Fruit fly (Drosophila melanogaster) whole organism, embryonic: Measurements from ENCODE around the gene CG4293.
A peak's percentile ranks its signal among the peaks of the same experiment; 100 is the strongest.

ENCODE experiments used
- Aef1 ChIP-seq: fragments of 200-800 bp; sonication (Bioruptor generic); IDR thresholded peaks from 3 replicates; pipeline ENCODE4 v1.3.6; 2022; ENCODE audit warnings: missing biosample characterization, missing genetic modification characterization
- B-H2 ChIP-seq: fragments of 200-800 bp; sonication (Bioruptor generic); optimal IDR thresholded peaks from 2 replicates; lab custom pipeline; 2018; ENCODE audit warnings: missing biosample characterization, mild to moderate bottlenecking, missing genetic modification characterization
- Blimp-1 ChIP-seq: fragments of 200-800 bp; sonication (Bioruptor generic); optimal IDR thresholded peaks from 3 replicates; lab custom pipeline; 2018; ENCODE audit warnings: missing biosample characterization, missing genetic modification characterization, mild to moderate bottlenecking, moderate library complexity, missing genetic modification reagents
- C15 ChIP-seq: fragments of 200-800 bp; sonication (Bioruptor generic); IDR thresholded peaks from 3 replicates; pipeline ENCODE4 v1.3.6; 2022; ENCODE audit warnings: missing biosample characterization, missing genetic modification characterization
- CG11398 ChIP-seq: fragments of 200-800 bp; sonication (Bioruptor generic); optimal IDR thresholded peaks from 2 replicates; lab custom pipeline; 2016; ENCODE audit warnings: missing biosample characterization, missing genetic modification characterization
- CG12071 ChIP-seq: fragments of 200-800 bp; sonication (Bioruptor generic); optimal IDR thresholded peaks from 3 replicates; lab custom pipeline; 2018; ENCODE audit warnings: missing biosample characterization, mild to moderate bottlenecking, missing genetic modification characterization
- CG13296 ChIP-seq: fragments of 200-800 bp; sonication (Bioruptor generic); optimal IDR thresholded peaks from 3 replicates; lab custom pipeline; 2018; ENCODE audit warnings: missing biosample characterization, mild to moderate bottlenecking, missing genetic modification characterization
- CG15696 ChIP-seq: fragments of 200-800 bp; sonication (Bioruptor generic); optimal IDR thresholded peaks from 2 replicates; lab custom pipeline; 2019; ENCODE audit warnings: missing biosample characterization, mild to moderate bottlenecking, missing genetic modification characterization, moderate library complexity
- CG1647 ChIP-seq: fragments of 200-800 bp; sonication (Bioruptor generic); optimal IDR thresholded peaks from 3 replicates; lab custom pipeline; 2016; ENCODE audit warnings: missing biosample characterization, missing genetic modification characterization
- CG17361 ChIP-seq: fragments of 200-800 bp; sonication (Bioruptor generic); IDR thresholded peaks from 3 replicates; pipeline ENCODE4 v1.3.6; 2022; ENCODE audit warnings: missing biosample characterization, missing genetic modification characterization
- CG18262 ChIP-seq: fragments of 200-800 bp; optimal IDR thresholded peaks from 3 replicates; lab custom pipeline; 2019; ENCODE audit warnings: missing biosample characterization, mild to moderate bottlenecking, missing genetic modification characterization, moderate library complexity
- CG1832 ChIP-seq: fragments of 200-800 bp; sonication (Bioruptor generic); optimal IDR thresholded peaks from 2 replicates; lab custom pipeline; 2017; ENCODE audit warnings: missing biosample characterization, mild to moderate bottlenecking, missing genetic modification characterization, inconsistent platforms
- CG31388 ChIP-seq: fragments of 200-800 bp; sonication (Bioruptor generic); optimal IDR thresholded peaks from 2 replicates; lab custom pipeline; 2016; ENCODE audit warnings: missing biosample characterization, missing genetic modification characterization
- CG33213 ChIP-seq: fragments of 200-800 bp; sonication (Bioruptor generic); optimal IDR thresholded peaks from 3 replicates; lab custom pipeline; 2016; ENCODE audit warnings: missing biosample characterization, missing genetic modification characterization
- CG3407 ChIP-seq: fragments of 200-800 bp; sonication (Bioruptor generic); optimal IDR thresholded peaks from 2 replicates; lab custom pipeline; 2018; ENCODE audit warnings: missing biosample characterization, mild to moderate bottlenecking, missing genetic modification characterization
- CG34376 ChIP-seq: fragments of 200-800 bp; sonication (Bioruptor generic); optimal IDR thresholded peaks from 2 replicates; lab custom pipeline; 2018; ENCODE audit warnings: missing biosample characterization, mild to moderate bottlenecking, missing genetic modification characterization
- CG3847 ChIP-seq: fragments of 200-800 bp; sonication (Bioruptor generic); IDR thresholded peaks from 2 replicates; pipeline ENCODE4 v1.3.6; 2022; ENCODE audit warnings: missing biosample characterization, missing genetic modification characterization
- CG4282 ChIP-seq: fragments of 200-800 bp; sonication (Bioruptor generic); optimal IDR thresholded peaks from 2 replicates; lab custom pipeline; 2016; ENCODE audit warnings: missing biosample characterization, missing genetic modification characterization
- CG43689 ChIP-seq: fragments of 200-800 bp; sonication (Bioruptor generic); IDR thresholded peaks from 2 replicates; pipeline ENCODE4 v1.3.6; 2022; ENCODE audit warnings: missing biosample characterization, missing genetic modification characterization
- CG6175 ChIP-seq: fragments of 200-800 bp; sonication (Bioruptor generic); IDR thresholded peaks from 3 replicates; pipeline ENCODE4 v1.3.6; 2022; ENCODE audit warnings: missing biosample characterization, missing genetic modification characterization
- CG6765 ChIP-seq: fragments of 200-800 bp; sonication (Bioruptor generic); optimal IDR thresholded peaks from 3 replicates; lab custom pipeline; 2017; ENCODE audit warnings: missing biosample characterization, mild to moderate bottlenecking, missing genetic modification characterization
- CG7271 ChIP-seq: fragments of 200-800 bp; sonication (Bioruptor generic); optimal IDR thresholded peaks from 2 replicates; lab custom pipeline; 2018; ENCODE audit warnings: missing biosample characterization, mild to moderate bottlenecking, missing genetic modification characterization, moderate library complexity
- CG8924 ChIP-seq: fragments of 200-800 bp; optimal IDR thresholded peaks from 3 replicates; lab custom pipeline; 2019; ENCODE audit warnings: missing biosample characterization, mild to moderate bottlenecking, missing genetic modification characterization, moderate library complexity
- Dll ChIP-seq: fragments of 200-800 bp; sonication (Bioruptor generic); IDR thresholded peaks from 4 replicates; pipeline ENCODE4 v1.3.6; 2022; ENCODE audit warnings: missing biosample characterization, missing genetic modification characterization; ENCODE audit not compliant: partially characterized antibody
- Doc2 ChIP-seq: fragments of 200-800 bp; sonication (Bioruptor generic); IDR thresholded peaks from 2 replicates; pipeline ENCODE4 v1.3.6; 2022; ENCODE audit warnings: missing biosample characterization, missing genetic modification characterization
- Eip74EF ChIP-seq, 2 experiments: fragments of 200-800 bp in 1 of 2; fragments of >200 bp in 1 of 2; sonication (Bioruptor generic) in 1 of 2; optimal IDR thresholded peaks; 2 replicates each; lab custom pipeline; 2017 to 2019; ENCODE audit warnings: missing biosample characterization in 2 of 2, missing genetic modification characterization in 2 of 2, mild to moderate bottlenecking in 1 of 2, moderate library complexity in 1 of 2
- Hsf ChIP-seq: fragments of 200-800 bp; sonication (Bioruptor generic); optimal IDR thresholded peaks from 3 replicates; lab custom pipeline; 2016; ENCODE audit warnings: missing biosample characterization, missing genetic modification characterization
- Kr ChIP-seq: fragments of 200-800 bp; sonication (Bioruptor generic); optimal IDR thresholded peaks from 2 replicates; lab custom pipeline; 2017; ENCODE audit warnings: missing biosample characterization, mild to moderate bottlenecking, missing genetic modification characterization
- NC2β ChIP-seq: fragments of 200-800 bp; sonication (Bioruptor generic); optimal IDR thresholded peaks from 2 replicates; lab custom pipeline; 2016; ENCODE audit warnings: missing biosample characterization, missing genetic modification characterization
- Nf-YB ChIP-seq: fragments of 200-800 bp; sonication (Bioruptor generic); optimal IDR thresholded peaks from 3 replicates; lab custom pipeline; 2019; ENCODE audit warnings: missing biosample characterization, mild to moderate bottlenecking, missing genetic modification characterization, moderate library complexity
- Nf-YC ChIP-seq: fragments of 200-800 bp; optimal IDR thresholded peaks from 3 replicates; lab custom pipeline; 2019; ENCODE audit warnings: missing biosample characterization, mild to moderate bottlenecking, missing genetic modification characterization, moderate library complexity
- Optix ChIP-seq: fragments of 200-800 bp; sonication (Bioruptor generic); IDR thresholded peaks from 3 replicates; pipeline ENCODE4 v1.3.6; 2022; ENCODE audit warnings: missing biosample characterization, missing genetic modification characterization
- YL-1 ChIP-seq: fragments of 200-800 bp; sonication (Bioruptor generic); optimal IDR thresholded peaks from 3 replicates; lab custom pipeline; 2017; ENCODE audit warnings: missing biosample characterization, mild to moderate bottlenecking, missing genetic modification characterization
- abd-A ChIP-seq: fragments of 200-800 bp; sonication (Bioruptor generic); optimal IDR thresholded peaks from 3 replicates; lab custom pipeline; 2019; ENCODE audit warnings: missing biosample characterization, mild to moderate bottlenecking, missing genetic modification characterization, moderate library complexity
- cas ChIP-seq: fragments of 200-800 bp; sonication (Bioruptor generic); IDR thresholded peaks from 2 replicates; pipeline ENCODE4 v1.3.6; 2022; ENCODE audit warnings: missing biosample characterization, missing genetic modification characterization
- chn ChIP-seq: fragments of 200-800 bp; sonication (Bioruptor generic); optimal IDR thresholded peaks from 2 replicates; lab custom pipeline; 2016; ENCODE audit warnings: missing biosample characterization, missing genetic modification characterization
- dmrt99B ChIP-seq: fragments of 200-800 bp; sonication (Bioruptor generic); optimal IDR thresholded peaks from 2 replicates; lab custom pipeline; 2018; ENCODE audit warnings: missing biosample characterization, mild to moderate bottlenecking, missing genetic modification characterization, moderate library complexity
- exex ChIP-seq: fragments of 200-800 bp; sonication (Bioruptor generic); optimal IDR thresholded peaks from 4 replicates; lab custom pipeline; 2018; ENCODE audit warnings: missing biosample characterization, mild to moderate bottlenecking, missing genetic modification characterization, moderate library complexity
- eyg ChIP-seq: fragments of 200-800 bp; sonication (Bioruptor generic); optimal IDR thresholded peaks from 3 replicates; lab custom pipeline; 2016; ENCODE audit warnings: missing biosample characterization, missing genetic modification characterization
- gro ChIP-seq: fragments of 200-800 bp; sonication (Bioruptor generic); optimal IDR thresholded peaks from 2 replicates; lab custom pipeline; 2016; ENCODE audit warnings: missing biosample characterization, missing genetic modification characterization
- gsb ChIP-seq: fragments of 200-800 bp; sonication (Bioruptor generic); IDR thresholded peaks from 2 replicates; pipeline ENCODE4 v1.3.6; 2022; ENCODE audit warnings: missing biosample characterization, missing genetic modification characterization
- hbn ChIP-seq: fragments of 200-800 bp; sonication (Bioruptor generic); IDR thresholded peaks from 2 replicates; pipeline ENCODE4 v1.3.6; 2022; ENCODE audit warnings: missing biosample characterization, missing genetic modification characterization; ENCODE audit not compliant: partially characterized antibody
- pan ChIP-seq, 4 experiments: fragments of >200 bp in 3 of 4; fragments of 200-800 bp in 1 of 4; sonication (Bioruptor generic) in 1 of 4; optimal IDR thresholded peaks in 3 of 4; IDR thresholded peaks in 1 of 4; 2 replicates each; pipeline versions ENCODE4 v1.3.6 to Lab custom; 2017 to 2022; ENCODE audit warnings: missing biosample characterization in 2 of 4, missing genetic modification characterization in 2 of 4, mixed read lengths in 1 of 4
- repo ChIP-seq: fragments of 200-800 bp; sonication (Bioruptor generic); optimal IDR thresholded peaks from 2 replicates; lab custom pipeline; 2016; ENCODE audit warnings: missing biosample characterization, missing genetic modification characterization
- salm ChIP-seq: fragments of 200-800 bp; sonication (Bioruptor generic); optimal IDR thresholded peaks from 2 replicates; lab custom pipeline; 2018; ENCODE audit warnings: missing biosample characterization, mild to moderate bottlenecking, missing genetic modification characterization
- sob ChIP-seq: fragments of 200-800 bp; sonication (Bioruptor generic); IDR thresholded peaks from 2 replicates; pipeline ENCODE4 v1.3.6; 2022; ENCODE audit warnings: missing biosample characterization, missing genetic modification characterization
- tio ChIP-seq: fragments of 200-800 bp; sonication (Bioruptor generic); optimal IDR thresholded peaks from 2 replicates; lab custom pipeline; 2017; ENCODE audit warnings: missing biosample characterization, missing genetic modification characterization, inconsistent platforms
- tna ChIP-seq: fragments of 200-800 bp; sonication (Bioruptor generic); IDR thresholded peaks from 2 replicates; pipeline ENCODE4 v1.3.6; 2022; ENCODE audit warnings: missing biosample characterization, missing genetic modification characterization; ENCODE audit not compliant: partially characterized antibody
- z ChIP-seq: fragments of 200-800 bp; sonication (Bioruptor generic); IDR thresholded peaks from 3 replicates; pipeline ENCODE4 v1.3.6; 2022; ENCODE audit warnings: missing biosample characterization, missing genetic modification characterization
- zen ChIP-seq: fragments of 200-800 bp; sonication (Bioruptor generic); optimal IDR thresholded peaks from 3 replicates; lab custom pipeline; 2018; ENCODE audit warnings: missing biosample characterization, mild to moderate bottlenecking, missing genetic modification characterization, moderate library complexity

CG4293 gene

dm6 chrX:526479-527071, 3.5 kb downstream of the CG4293 start (continued):
- peak; percentile 32 for TF ChIP-seq Nf-YB (GFP tag; lab: Kevin White, UChicago)
- TF ChIP-seq cas (GFP tag; lab: Robert Waterston, UW), result no peak
- no peak for TF ChIP-seq B-H2 (GFP tag; lab: Kevin White, UChicago)
- no peak for TF ChIP-seq CG43689 (GFP tag; lab: Robert Waterston, UW)
- peak; percentile 68 for TF ChIP-seq Hsf (GFP tag; lab: Kevin White, UChicago)
- TF ChIP-seq CG4282, result no peak
- TF ChIP-seq Doc2, result no peak
- TF ChIP-seq repo (GFP tag; lab: Kevin White, UChicago), result peak; percentile 59
- peak; percentile 49; the same call in 1 of the 3 replicates for TF ChIP-seq Optix (GFP tag; lab: Robert Waterston, UW)
- no peak for TF ChIP-seq Nf-YC (tag; lab: Kevin White, UChicago)
- no peak for TF ChIP-seq hbn (GFP tag; lab: Robert Waterston, UW)
- TF ChIP-seq CG31388, result peak; percentile 30
- TF ChIP-seq tio (GFP tag; lab: Kevin White, UChicago), result no peak
- TF ChIP-seq CG17361 (GFP tag; lab: Robert Waterston, UW), result peak; percentile 56; the same call in 1 of the 3 replicates
- no peak for TF ChIP-seq gsb (GFP tag; lab: Robert Waterston, UW)
- peak; percentile 97 for TF ChIP-seq zen
- no peak for TF ChIP-seq eyg
- TF ChIP-seq salm (tag; lab: Kevin White, UChicago), result no peak
- no peak for TF ChIP-seq CG3407
- no peak for TF ChIP-seq YL-1
- no peak for TF ChIP-seq Aef1
- TF ChIP-seq Eip74EF (GFP tag; optimal IDR thresholded peaks at IDR 0.05; lab: Kevin White, UChicago), result no peak
- peak; percentile 6 for TF ChIP-seq CG1647 (GFP tag; lab: Kevin White, UChicago)
- peak; percentile 90 for TF ChIP-seq CG7271 (tag; lab: Kevin White, UChicago)
- peak; percentile 61 for TF ChIP-seq Kr (GFP tag; lab: Kevin White, UChicago)
- no peak for TF ChIP-seq exex (tag; lab: Kevin White, UChicago)
- no peak for TF ChIP-seq CG3847 (GFP tag; lab: Robert Waterston, UW)
- no peak for TF ChIP-seq C15 (GFP tag; lab: Robert Waterston, UW)
- TF ChIP-seq Blimp-1 (GFP tag; lab: Kevin White, UChicago), result no peak
- no peak for TF ChIP-seq CG12071 (GFP tag; lab: Kevin White, UChicago)
- TF ChIP-seq gro (GFP tag; lab: Kevin White, UChicago), result no peak
- no peak for TF ChIP-seq sob (GFP tag; lab: Robert Waterston, UW)
- TF ChIP-seq NC2β (GFP tag; lab: Kevin White, UChicago), result peak; percentile 77
- TF ChIP-seq tna (GFP tag; lab: Robert Waterston, UW), result no peak
- peak; percentile 83 for TF ChIP-seq CG18262 (tag; lab: Kevin White, UChicago)
- TF ChIP-seq CG34376 (GFP tag; lab: Kevin White, UChicago), result no peak
- no peak for TF ChIP-seq pan (optimal IDR thresholded peaks at IDR 0.05; lab: Kevin White, UChicago)
- TF ChIP-seq pan (GFP tag; optimal IDR thresholded peaks at IDR 0.05 in 1 of 2, IDR thresholded peaks at IDR 0.05 in 1 of 2), result no peak
- TF ChIP-seq Dll (GFP tag; lab: Robert Waterston, UW), result no peak
- peak; percentile 78 for TF ChIP-seq CG8924 (tag; lab: Kevin White, UChicago)
- no peak for TF ChIP-seq CG6175 (GFP tag; lab: Robert Waterston, UW)
- TF ChIP-seq CG1832 (GFP tag; lab: Kevin White, UChicago), result no peak
- peak; percentile 59 for TF ChIP-seq CG33213 (GFP tag; lab: Kevin White, UChicago)
- no peak for TF ChIP-seq z
- TF ChIP-seq CG13296 (GFP tag; lab: Kevin White, UChicago), result no peak
- peak; percentile 55 for TF ChIP-seq CG11398 (GFP tag; lab: Kevin White, UChicago)
- TF ChIP-seq abd-A (tag; lab: Kevin White, UChicago), result no peak
- peak; percentile 96 for TF ChIP-seq CG15696 (tag; lab: Kevin White, UChicago)
- no peak for TF ChIP-seq CG6765
- TF ChIP-seq chn, result peak; percentile 75
- TF ChIP-seq dmrt99B, result peak; percentile 13
